Worm (Caenorhabditis elegans): Measurements from ENCODE around the gene nhx-3.

The nhx-3 gene

ce11 chrV:7538018-7538417 lies 7.3 kb downstream of the nhx-3 start, which contains the start of gene C54F6.12:
C54F6.12 (minus strand) TSS chrV:7538118.
- TF ChIP-seq flt-1 (GFP tag; IDR thresholded peaks at IDR 0.05) (no peak), hmbx-1 (tag; optimal IDR thresholded peaks at IDR 0.05) (no peak), scrt-1 (GFP tag; IDR thresholded peaks at IDR 0.05) (no peak), tbx-37 (GFP tag; conservative IDR thresholded peaks at IDR 0.05) (no peak), tra-4 (tag; optimal IDR thresholded peaks at IDR 0.05) (no peak), sea-1 (GFP tag; conservative IDR thresholded peaks at IDR 0.05) (no peak), tbx-11 (GFP tag; IDR thresholded peaks at IDR 0.05) (no peak), ceh-36 (tag; optimal IDR thresholded peaks at IDR 0.05) (no peak), hnd-1 (tag; optimal IDR thresholded peaks at IDR 0.05) (no peak), F13C5.2 (tag; optimal IDR thresholded peaks at IDR 0.05) (no peak), aly-1 (tag; optimal IDR thresholded peaks at IDR 0.05) (no peak), ets-7 (tag; optimal IDR thresholded peaks at IDR 0.05) (no peak), hmg-4 (GFP tag; optimal IDR thresholded peaks at IDR 0.05) (no peak), ceh-13 (GFP tag; optimal IDR thresholded peaks at IDR 0.05) (no peak)

ce11 chrV:7532947-7533346 lies 12.4 kb downstream of the nhx-3 start, which contains the start of gene C54F6.3:
C54F6.3 (plus strand) TSS chrV:7533247.
- TF ChIP-seq ceh-13 (GFP tag; optimal IDR thresholded peaks at IDR 0.05) (no peak), aly-1 (tag; optimal IDR thresholded peaks at IDR 0.05) (no peak), flt-1 (GFP tag; IDR thresholded peaks at IDR 0.05) (no peak)

ce11 chrV:7529840-7530239 lies 15.5 kb downstream of the nhx-3 start, which contains the start of gene swt-2:
swt-2 (plus strand) TSS chrV:7530140.
- no peak for TF ChIP-seq hmbx-1 (tag; optimal IDR thresholded peaks at IDR 0.05)
- no peak for TF ChIP-seq aly-1 (tag; optimal IDR thresholded peaks at IDR 0.05)
- TF ChIP-seq sea-1 (GFP tag; conservative IDR thresholded peaks at IDR 0.05), result no peak
- TF ChIP-seq ets-7 (tag; optimal IDR thresholded peaks at IDR 0.05), result no peak
- TF ChIP-seq hnd-1 (tag; optimal IDR thresholded peaks at IDR 0.05), result no peak
- no peak for TF ChIP-seq tbx-11 (GFP tag; IDR thresholded peaks at IDR 0.05)
- no peak for TF ChIP-seq scrt-1 (GFP tag; IDR thresholded peaks at IDR 0.05)

ce11 chrV:7528816-7529215 lies 16.5 kb downstream of the nhx-3 start, which contains the start of gene C54F6.5:
C54F6.5 (plus strand) TSS chrV:7529116.
- TF ChIP-seq hnd-1 (tag; optimal IDR thresholded peaks at IDR 0.05) (no peak), ets-7 (tag; optimal IDR thresholded peaks at IDR 0.05) (no peak), tbx-37 (GFP tag; conservative IDR thresholded peaks at IDR 0.05) (no peak), B0310.2 (tag; optimal IDR thresholded peaks at IDR 0.05) (no peak), hmg-4 (GFP tag; optimal IDR thresholded peaks at IDR 0.05) (no peak), aly-1 (tag; optimal IDR thresholded peaks at IDR 0.05) (no peak), sea-1 (GFP tag; conservative IDR thresholded peaks at IDR 0.05) (no peak), pes-1 (GFP tag; IDR thresholded peaks at IDR 0.05) (no peak), hmbx-1 (tag; optimal IDR thresholded peaks at IDR 0.05) (no peak), scrt-1 (GFP tag; IDR thresholded peaks at IDR 0.05) (no peak), ama-1 (optimal IDR thresholded peaks at IDR 0.05) (no peak), ceh-36 (tag; optimal IDR thresholded peaks at IDR 0.05) (no peak), tbx-11 (GFP tag; IDR thresholded peaks at IDR 0.05) (no peak)

DNA sequence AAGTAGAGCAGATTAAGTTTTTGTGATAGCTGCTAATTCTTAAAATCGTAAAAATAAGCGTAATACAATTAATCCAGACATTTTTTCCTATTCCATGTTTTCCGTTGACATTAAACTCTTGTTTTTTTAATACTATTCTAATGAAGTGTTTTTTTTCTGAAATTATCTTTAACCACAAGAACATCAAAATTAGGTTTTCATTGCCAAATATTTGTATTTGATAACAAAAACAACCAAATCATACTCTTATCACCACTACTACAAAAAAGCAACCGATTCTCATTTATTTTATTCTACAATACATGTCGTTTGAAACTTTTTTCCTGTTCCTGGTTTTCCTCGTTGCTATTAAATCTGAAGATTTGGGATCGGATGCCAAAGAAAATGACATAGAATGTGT lies 18.2 kb downstream of the nhx-3 start, which contains the start of gene C54F6.17:
Gene C54F6.17, plus strand, starts transcription at position 301 of the 400 bp plus-strand sequence.
- no peak for TF ChIP-seq ceh-13 (GFP tag; optimal IDR thresholded peaks at IDR 0.05)
- TF ChIP-seq pes-1 (GFP tag; IDR thresholded peaks at IDR 0.05), result no peak
- TF ChIP-seq flt-1 (GFP tag; IDR thresholded peaks at IDR 0.05), result no peak
- no peak for TF ChIP-seq ceh-36 (tag; optimal IDR thresholded peaks at IDR 0.05)
- no peak for TF ChIP-seq ama-1 (optimal IDR thresholded peaks at IDR 0.05)
- TF ChIP-seq tbx-37 (GFP tag; conservative IDR thresholded peaks at IDR 0.05), result no peak
- no peak for TF ChIP-seq aly-1 (tag; optimal IDR thresholded peaks at IDR 0.05)
- TF ChIP-seq hmbx-1 (tag; optimal IDR thresholded peaks at IDR 0.05), result no peak
- no peak for TF ChIP-seq tra-4 (tag; optimal IDR thresholded peaks at IDR 0.05)
- TF ChIP-seq ets-7 (tag; optimal IDR thresholded peaks at IDR 0.05), result no peak
- no peak for TF ChIP-seq hmg-4 (GFP tag; optimal IDR thresholded peaks at IDR 0.05)
- TF ChIP-seq scrt-1 (GFP tag; IDR thresholded peaks at IDR 0.05), result no peak
- no peak for TF ChIP-seq F13C5.2 (tag; optimal IDR thresholded peaks at IDR 0.05)
- no peak for TF ChIP-seq B0310.2 (tag; optimal IDR thresholded peaks at IDR 0.05)
- TF ChIP-seq tbx-11 (GFP tag; IDR thresholded peaks at IDR 0.05), result no peak
- no peak for TF ChIP-seq hnd-1 (tag; optimal IDR thresholded peaks at IDR 0.05)
- no peak for TF ChIP-seq sea-1 (GFP tag; conservative IDR thresholded peaks at IDR 0.05)

DNA sequence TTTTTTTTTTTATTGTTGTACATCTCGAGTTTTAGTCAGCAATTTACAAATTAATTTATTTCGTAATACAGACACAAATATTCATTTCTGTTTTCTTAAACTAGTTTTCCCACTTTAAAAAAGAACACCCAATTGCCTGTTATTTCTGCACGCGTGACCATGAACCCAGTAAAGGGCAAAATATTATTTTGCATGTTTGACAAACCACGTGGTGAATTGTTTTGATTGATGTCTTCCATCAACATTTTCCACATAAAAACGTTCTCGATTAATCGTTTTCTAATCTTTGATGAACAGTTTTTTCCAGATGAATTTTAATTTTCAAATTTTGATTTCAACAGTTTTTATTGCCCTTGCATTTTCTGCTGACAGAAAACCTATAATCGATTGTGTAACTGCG lies 19.6 kb downstream of the nhx-3 start, which contains the start of gene C54F6.18:
Gene C54F6.18, plus strand, starts transcription at position 301 of the 400 bp plus-strand sequence.
- TF ChIP-seq hmg-4 (GFP tag; optimal IDR thresholded peaks at IDR 0.05) (no peak), ets-7 (tag; optimal IDR thresholded peaks at IDR 0.05) (no peak), tbx-37 (GFP tag; conservative IDR thresholded peaks at IDR 0.05) (no peak), tra-4 (tag; optimal IDR thresholded peaks at IDR 0.05) (no peak)

- TF ChIP-seq flt-1 (GFP tag; IDR thresholded peaks at IDR 0.05) (no peak), hnd-1 (tag; optimal IDR thresholded peaks at IDR 0.05) (no peak), B0310.2 (tag; optimal IDR thresholded peaks at IDR 0.05) (no peak), scrt-1 (GFP tag; IDR thresholded peaks at IDR 0.05) (no peak), aly-1 (tag; optimal IDR thresholded peaks at IDR 0.05) (no peak), ceh-13 (GFP tag; optimal IDR thresholded peaks at IDR 0.05) (no peak), F13C5.2 (tag; optimal IDR thresholded peaks at IDR 0.05) (no peak), ceh-36 (tag; optimal IDR thresholded peaks at IDR 0.05) (no peak), sea-1 (GFP tag; conservative IDR thresholded peaks at IDR 0.05) (no peak), tra-4 (tag; optimal IDR thresholded peaks at IDR 0.05) (no peak), pes-1 (GFP tag; IDR thresholded peaks at IDR 0.05) (no peak), tbx-37 (GFP tag; conservative IDR thresholded peaks at IDR 0.05) (no peak), hmg-4 (GFP tag; optimal IDR thresholded peaks at IDR 0.05) (no peak), tbx-11 (GFP tag; IDR thresholded peaks at IDR 0.05) (no peak), ets-7 (tag; optimal IDR thresholded peaks at IDR 0.05) (no peak), hmbx-1 (tag; optimal IDR thresholded peaks at IDR 0.05) (no peak)
Measured at ce11 chrV:7524447-7524846, 20.9 kb downstream of the nhx-3 start, which contains the start of gene C54F6.20. C54F6.20 (plus strand) TSS chrV:7524747.

DNA sequence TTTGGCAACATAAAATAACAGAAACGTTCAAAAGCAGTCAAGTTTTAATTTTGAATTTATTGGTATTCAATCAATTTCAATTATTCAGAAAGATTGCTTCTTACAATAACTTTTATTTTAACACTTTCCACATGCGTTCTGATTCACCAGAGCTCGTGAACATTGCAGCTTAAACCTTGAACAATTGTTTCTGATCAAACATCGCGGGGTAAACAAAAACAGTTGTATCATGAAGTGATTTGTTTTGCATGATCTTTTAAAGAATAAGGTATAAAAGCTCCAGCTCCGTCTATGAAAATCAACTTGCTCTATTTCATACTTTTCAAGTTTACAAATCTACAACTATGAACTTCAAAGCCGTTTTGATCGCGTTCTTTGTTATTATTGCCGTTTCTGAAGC lies 21.9 kb downstream of the nhx-3 start, which contains the start of gene C54F6.6:
Gene C54F6.6, plus strand, starts transcription at position 301 of the 400 bp plus-strand sequence.
- TF ChIP-seq ets-7 (tag; optimal IDR thresholded peaks at IDR 0.05) (no peak), hmbx-1 (tag; optimal IDR thresholded peaks at IDR 0.05) (no peak), hmg-4 (GFP tag; optimal IDR thresholded peaks at IDR 0.05) (no peak), F13C5.2 (tag; optimal IDR thresholded peaks at IDR 0.05) (no peak), flt-1 (GFP tag; IDR thresholded peaks at IDR 0.05) (no peak), tra-4 (tag; optimal IDR thresholded peaks at IDR 0.05) (no peak), tbx-11 (GFP tag; IDR thresholded peaks at IDR 0.05) (no peak), ama-1 (optimal IDR thresholded peaks at IDR 0.05) (no peak), scrt-1 (GFP tag; IDR thresholded peaks at IDR 0.05) (no peak), tbx-37 (GFP tag; conservative IDR thresholded peaks at IDR 0.05) (no peak), ceh-13 (GFP tag; optimal IDR thresholded peaks at IDR 0.05) (no peak), pes-1 (GFP tag; IDR thresholded peaks at IDR 0.05) (no peak)
